Worm (Caenorhabditis elegans) whole organism, L4/young adult: ENCODE results near the gene F55G11.7.

Experiments used
- W03F9.2 ChIP-seq: fragments of 150-350 bp; optimal IDR thresholded peaks from 2 replicates; lab custom pipeline; 2014; ENCODE audit warnings: missing biosample characterization, missing genetic modification characterization
- dao-5 ChIP-seq: sonication (generic microtip); optimal IDR thresholded peaks from 2 replicates; lab custom pipeline; 2016; ENCODE audit warnings: missing genotype, missing genetic modification characterization, moderate library complexity, missing compliant biosample characterization
- him-1 ChIP-seq: sonication (generic microtip); optimal IDR thresholded peaks from 2 replicates; lab custom pipeline; 2016; ENCODE audit warnings: missing genotype, missing genetic modification reagents, missing genetic modification characterization, missing compliant biosample characterization

Gene F55G11.7

DNA sequence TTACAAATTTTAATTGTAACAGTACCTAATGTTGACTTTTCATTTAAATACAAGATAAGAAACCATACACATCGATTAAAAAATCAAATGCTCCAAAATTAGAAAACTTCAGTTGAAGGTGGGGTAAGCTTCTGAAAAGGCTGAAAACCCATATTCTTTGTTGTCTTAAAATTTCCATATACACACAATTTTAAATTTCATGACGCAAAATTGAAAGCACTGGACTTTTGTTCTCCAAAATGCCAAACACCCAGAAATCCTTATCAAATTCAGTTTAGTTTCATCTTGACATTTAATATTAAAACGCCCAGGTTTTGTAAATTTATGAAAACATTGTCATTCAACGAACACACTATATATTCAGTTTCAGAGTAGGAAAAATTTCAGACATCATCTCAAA lies at the start of gene F55G11.7:
Gene F55G11.7, plus strand, starts transcription at position 301 of the 400 bp plus-strand sequence.
- TF ChIP-seq him-1 (tag; lab: Kevin White, UChicago): no peak
- TF ChIP-seq dao-5 (tag; lab: Kevin White, UChicago): no peak
- TF ChIP-seq W03F9.2 (tag; lab: Kevin White, UChicago): no peak

DNA sequence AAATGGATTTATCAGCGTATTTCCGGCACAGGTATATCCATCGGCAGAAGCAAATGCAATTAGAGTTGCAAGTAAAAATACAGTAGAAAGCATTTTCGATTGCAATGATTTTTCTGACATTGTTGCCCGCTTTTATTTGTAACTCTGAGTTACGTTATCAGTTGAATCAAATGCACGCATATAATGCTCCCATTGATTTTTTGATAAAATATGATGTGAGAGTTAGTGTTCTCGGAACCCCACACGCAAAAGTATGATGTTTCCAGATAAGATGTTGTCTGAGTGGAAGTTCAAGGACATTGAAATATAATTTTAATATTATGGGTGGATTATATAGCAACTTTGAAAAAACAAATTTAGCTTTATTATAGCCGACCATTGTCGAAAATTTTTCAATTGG lies 48.2 kb upstream of the F55G11.7 start, which contains the start of gene K08D8.5:
Gene K08D8.5, minus strand, starts transcription at position 140 of the 400 bp plus-strand sequence.
- no peak for TF ChIP-seq dao-5 (tag; lab: Kevin White, UChicago)

DNA sequence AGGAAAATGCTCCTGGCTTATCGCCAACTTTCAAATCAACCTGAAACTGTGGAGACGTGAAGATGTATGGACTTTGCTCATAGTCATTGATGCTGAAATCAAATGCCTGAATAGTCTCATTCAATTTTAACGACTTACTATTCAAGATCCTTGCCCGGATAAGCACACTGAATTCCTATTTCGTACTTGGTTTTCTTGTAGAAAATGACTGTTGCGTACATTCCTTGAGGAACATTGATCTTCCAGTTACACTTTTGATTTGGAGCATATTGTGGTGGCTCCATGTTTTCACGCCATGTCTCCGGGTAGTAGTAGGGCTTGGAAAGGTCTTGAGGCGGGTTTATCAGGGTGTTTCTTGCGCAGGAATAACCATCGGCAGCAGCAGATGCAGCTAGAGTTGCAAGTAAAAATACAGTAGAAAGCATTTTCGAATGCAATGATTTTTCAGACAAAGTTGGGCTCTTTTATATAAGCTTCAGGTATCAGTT lies 45.7 kb upstream of the F55G11.7 start, which contains the start of gene irg-6:
Gene irg-6, minus strand, starts transcription at position 438 of the 488 bp plus-strand sequence.
- TF ChIP-seq dao-5 (tag; lab: Kevin White, UChicago): no peak
- no peak for TF ChIP-seq him-1 (tag; lab: Kevin White, UChicago)
- no peak for TF ChIP-seq W03F9.2 (tag; lab: Kevin White, UChicago)

DNA sequence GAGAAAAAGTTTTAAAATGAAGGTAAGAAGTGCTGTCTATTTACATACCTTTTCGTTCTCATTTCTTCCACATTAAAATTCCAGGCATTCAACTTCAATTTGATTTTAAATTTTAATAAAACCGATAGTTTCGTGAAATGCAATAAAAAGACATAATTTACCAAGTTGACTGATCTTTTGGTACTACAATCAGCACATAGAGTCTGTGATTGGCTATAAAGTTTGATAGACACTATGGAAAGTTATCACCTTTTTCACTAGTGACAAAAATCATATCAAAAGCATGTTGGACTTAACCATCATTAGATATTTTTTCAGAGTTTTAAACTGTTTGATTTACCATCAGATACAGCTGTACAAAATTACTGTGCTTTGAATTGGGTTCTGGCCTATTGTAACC lies 44.8 kb upstream of the F55G11.7 start, which contains the start of gene srz-15:
Gene srz-15, plus strand, starts transcription at position 301 of the 400 bp plus-strand sequence.
- no peak for TF ChIP-seq him-1 (tag; lab: Kevin White, UChicago)
- TF ChIP-seq W03F9.2 (tag; lab: Kevin White, UChicago): no peak
- TF ChIP-seq dao-5 (tag; lab: Kevin White, UChicago): no peak

DNA sequence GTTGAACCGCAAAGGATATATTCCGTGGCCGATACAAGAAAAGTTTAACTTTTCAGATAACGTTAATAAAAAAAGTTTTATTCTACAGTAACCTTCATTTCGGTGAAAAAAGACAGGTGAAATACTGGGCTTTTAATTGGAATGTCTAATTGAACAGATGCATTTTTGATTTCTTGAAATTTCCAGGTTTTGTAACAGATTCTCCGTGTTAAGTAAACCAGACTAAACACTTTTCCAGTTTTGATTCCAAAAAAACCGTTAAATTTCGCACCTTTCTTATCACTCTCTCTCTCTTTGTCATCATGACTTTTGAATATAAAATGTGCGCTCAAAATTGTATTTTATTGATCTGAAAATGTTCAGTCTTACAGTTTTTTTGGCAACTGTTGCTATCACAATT lies 42.0 kb upstream of the F55G11.7 start, which contains the start of gene C32H11.3:
Gene C32H11.3, plus strand, starts transcription at position 301 of the 400 bp plus-strand sequence.
- no peak for TF ChIP-seq W03F9.2 (tag; lab: Kevin White, UChicago)
- TF ChIP-seq dao-5 (tag; lab: Kevin White, UChicago): no peak
- TF ChIP-seq him-1 (tag; lab: Kevin White, UChicago): no peak

DNA sequence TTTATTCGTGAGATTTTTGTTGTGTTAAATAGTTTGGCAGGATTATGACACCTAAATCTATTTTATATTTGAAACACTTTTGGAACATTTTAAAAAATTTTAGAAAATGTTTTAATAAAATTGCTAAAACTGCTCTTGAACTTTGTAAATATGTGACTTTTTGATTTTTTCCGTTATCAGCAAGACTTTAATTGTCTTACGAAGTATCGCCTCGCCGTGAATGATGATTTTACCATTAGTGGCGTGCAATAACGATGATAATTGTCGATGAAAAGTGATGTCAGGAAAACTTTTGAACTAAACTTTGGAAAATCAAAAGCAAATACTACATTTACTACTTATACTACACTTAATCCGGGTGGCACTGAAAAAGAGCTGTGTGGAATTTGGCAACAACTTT lies 39.7 kb upstream of the F55G11.7 start:
- TF ChIP-seq dao-5 (tag; lab: Kevin White, UChicago): no peak
- TF ChIP-seq W03F9.2 (tag; lab: Kevin White, UChicago): no peak
- TF ChIP-seq him-1 (tag; lab: Kevin White, UChicago): no peak

DNA sequence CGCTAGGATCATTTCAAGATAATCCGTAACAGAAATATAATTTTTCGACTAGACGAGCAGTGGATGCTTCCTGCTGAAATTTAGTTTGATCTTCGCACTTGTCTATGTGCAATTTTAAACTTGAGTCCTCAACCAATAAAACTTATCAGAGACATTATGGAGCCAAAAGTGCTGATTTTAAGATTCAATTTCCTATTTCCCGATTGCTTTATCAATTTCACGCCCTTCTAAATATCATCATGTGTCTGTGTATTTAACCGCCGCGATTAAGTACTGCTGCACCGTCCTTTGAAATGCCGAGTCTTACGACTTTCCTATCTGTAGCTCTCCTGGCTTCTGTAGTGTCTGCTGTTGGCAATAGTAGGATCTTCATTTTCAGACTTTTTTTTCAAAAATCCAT lies 39.2 kb upstream of the F55G11.7 start, which contains the start of gene C32H11.4:
Gene C32H11.4, plus strand, starts transcription at position 238 of the 400 bp plus-strand sequence.
- TF ChIP-seq him-1 (tag; lab: Kevin White, UChicago): no peak
- no peak for TF ChIP-seq dao-5 (tag; lab: Kevin White, UChicago)
- TF ChIP-seq W03F9.2 (tag; lab: Kevin White, UChicago): no peak

DNA sequence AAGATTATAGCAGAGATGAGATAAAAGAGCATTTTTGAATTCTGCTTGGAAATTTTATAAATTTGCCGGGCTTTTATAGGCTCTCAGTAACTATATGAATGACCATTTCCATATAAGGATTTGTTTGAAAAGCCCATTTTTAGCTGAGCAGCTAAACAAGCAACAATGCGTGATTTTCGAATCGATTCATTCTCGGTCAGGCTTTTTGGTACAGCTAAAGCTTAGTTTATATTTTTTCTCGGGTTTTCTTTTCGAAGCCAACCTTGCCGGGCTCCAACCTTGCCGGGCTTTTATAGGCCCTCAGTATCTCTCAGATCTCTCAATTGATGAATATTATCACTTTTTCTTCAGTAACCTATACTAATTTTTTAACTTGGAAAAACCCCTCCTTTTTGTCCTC lies 35.9 kb upstream of the F55G11.7 start, which contains the start of gene srlf-4:
Gene srlf-4, minus strand, starts transcription at position 101 of the 400 bp plus-strand sequence.
- no peak for TF ChIP-seq W03F9.2 (tag; lab: Kevin White, UChicago)
- no peak for TF ChIP-seq dao-5 (tag; lab: Kevin White, UChicago)
- no peak for TF ChIP-seq him-1 (tag; lab: Kevin White, UChicago)

DNA sequence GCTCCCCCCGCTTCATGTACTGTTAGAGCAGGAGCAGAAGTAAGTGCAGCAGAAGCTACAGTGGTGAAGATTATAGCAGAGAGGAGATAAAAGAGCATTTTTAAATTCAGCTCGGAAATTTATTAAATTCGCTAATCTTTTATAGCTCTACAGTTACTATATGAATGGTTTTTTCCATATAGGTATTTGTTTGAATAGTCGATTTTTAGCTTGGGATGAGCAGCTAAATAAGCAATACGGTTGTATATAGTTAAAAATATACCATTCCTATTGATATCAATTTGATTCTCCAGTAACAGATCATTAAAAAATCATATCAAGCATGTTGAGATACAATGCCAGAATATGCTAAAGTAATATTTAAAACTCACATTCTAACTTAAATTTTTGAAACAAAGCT lies 33.6 kb upstream of the F55G11.7 start, which contains the start of gene srlf-5:
Gene srlf-5, minus strand, starts transcription at position 101 of the 400 bp plus-strand sequence.
- TF ChIP-seq dao-5 (tag; lab: Kevin White, UChicago): no peak
- TF ChIP-seq W03F9.2 (tag; lab: Kevin White, UChicago): no peak
- no peak for TF ChIP-seq him-1 (tag; lab: Kevin White, UChicago)

DNA sequence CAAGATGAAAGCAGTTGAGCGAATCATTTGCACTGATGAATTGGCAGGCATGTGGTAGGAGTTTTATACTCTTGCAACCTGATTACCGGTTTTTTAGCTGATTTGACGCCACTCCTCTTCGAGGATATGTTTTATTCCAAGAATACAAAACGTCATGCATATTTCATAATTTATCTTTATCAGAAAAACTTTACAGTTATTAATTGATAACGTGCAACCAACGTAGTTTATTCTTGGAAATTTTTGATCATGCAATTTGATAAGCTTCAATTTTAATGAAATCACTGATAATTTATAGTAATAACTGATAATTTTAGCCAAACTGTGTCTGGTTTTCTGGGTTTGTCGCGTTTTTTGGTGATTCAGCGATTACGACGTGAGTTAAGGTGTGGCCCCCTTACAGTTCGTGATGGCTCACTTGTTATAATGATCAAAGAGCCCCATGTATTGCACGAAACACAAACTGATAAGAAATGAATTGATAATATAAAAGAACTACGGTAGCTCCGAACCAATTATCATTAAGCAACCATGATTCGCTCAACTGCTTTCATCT lies 23.9 kb upstream of the F55G11.7 start, which contains the start of the genes cld-1 and dod-21:
Gene cld-1, minus strand, starts transcription at position 51 of the 556 bp plus-strand sequence.
Gene dod-21, plus strand, starts transcription at position 518 of the 556 bp plus-strand sequence.
- TF ChIP-seq dao-5 (tag; lab: Kevin White, UChicago): no peak
- no peak for TF ChIP-seq him-1 (tag; lab: Kevin White, UChicago)
- TF ChIP-seq W03F9.2 (tag; lab: Kevin White, UChicago): peak; percentile 28

DNA sequence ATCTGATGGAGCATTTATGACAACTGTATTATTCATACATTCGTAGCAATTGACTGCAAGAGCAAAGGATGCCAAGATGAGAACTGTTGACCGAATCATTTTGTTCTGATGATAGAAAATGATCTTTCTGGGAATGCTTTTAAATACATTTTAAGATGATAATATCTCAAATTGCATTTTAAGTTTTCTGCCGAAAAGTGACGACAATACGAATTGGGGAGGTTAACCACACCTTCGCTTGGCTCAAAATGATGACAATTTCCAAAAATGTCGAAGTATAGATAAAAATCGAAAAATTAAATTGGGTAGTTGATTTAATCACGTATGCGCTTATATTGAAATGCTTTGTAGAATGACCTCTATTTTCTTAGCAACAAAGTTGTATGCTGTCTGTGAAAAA lies 19.0 kb upstream of the F55G11.7 start, which contains the start of gene dod-24:
Gene dod-24, minus strand, starts transcription at position 101 of the 400 bp plus-strand sequence.
- no peak for TF ChIP-seq dao-5 (tag; lab: Kevin White, UChicago)
- TF ChIP-seq him-1 (tag; lab: Kevin White, UChicago): no peak
- TF ChIP-seq W03F9.2 (tag; lab: Kevin White, UChicago): no peak

DNA sequence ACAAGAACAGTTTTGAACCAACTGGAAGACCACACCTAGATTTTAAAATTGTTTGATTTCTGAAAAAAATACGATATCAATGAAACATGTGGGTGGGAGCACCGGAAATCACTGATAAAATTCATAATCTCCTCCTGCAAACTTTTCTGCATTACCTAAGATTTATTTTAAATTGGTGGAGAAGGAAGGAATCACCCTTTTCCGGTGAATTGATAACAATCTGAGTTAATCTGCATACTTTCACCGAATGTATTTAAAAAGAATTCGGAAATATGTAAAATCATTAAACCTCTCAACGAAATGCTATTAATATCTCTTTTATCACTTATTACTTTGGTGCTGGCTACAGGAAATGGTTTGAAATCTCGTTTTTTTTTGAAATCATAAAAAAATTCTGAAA lies 17.6 kb upstream of the F55G11.7 start, which contains the start of gene dct-19:
Gene dct-19, plus strand, starts transcription at position 301 of the 400 bp plus-strand sequence.
- TF ChIP-seq dao-5 (tag; lab: Kevin White, UChicago) (no peak), W03F9.2 (tag; lab: Kevin White, UChicago) (no peak), him-1 (tag; lab: Kevin White, UChicago) (no peak)

DNA sequence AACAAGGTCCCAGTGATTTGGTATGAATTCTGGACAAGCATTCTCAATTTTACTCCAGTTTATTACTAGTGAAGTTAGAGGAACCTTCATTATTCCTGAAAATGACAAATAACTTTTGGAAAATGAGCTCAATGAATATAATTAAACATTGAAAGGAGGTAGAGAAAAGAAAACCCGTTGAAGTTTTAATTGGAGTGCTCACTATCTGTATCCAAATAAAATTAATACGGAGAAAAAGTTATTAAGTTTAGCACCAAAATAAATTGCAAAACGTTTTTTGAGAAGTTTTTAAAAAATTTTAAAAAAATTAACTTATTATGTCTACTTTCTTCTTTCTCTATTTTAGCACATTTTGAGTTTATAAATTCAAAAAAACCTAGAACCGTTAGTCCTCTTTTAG lies 13.7 kb upstream of the F55G11.7 start, which contains the start of gene F55G11.1:
Gene F55G11.1, minus strand, starts transcription at position 101 of the 400 bp plus-strand sequence.
- TF ChIP-seq him-1 (tag; lab: Kevin White, UChicago): no peak
- TF ChIP-seq dao-5 (tag; lab: Kevin White, UChicago): no peak
- TF ChIP-seq W03F9.2 (tag; lab: Kevin White, UChicago): no peak
